Fruit fly (Drosophila melanogaster): ENCODE data around the gene MSBP.

dm6 chrX:15888763-15889162, 1.1 kb downstream of the MSBP start:
- TF ChIP-seq psq (GFP tag; optimal IDR thresholded peaks at IDR 0.05): no peak
- TF ChIP-seq Myc (optimal IDR thresholded peaks at IDR 0.05): no peak
- no peak for TF ChIP-seq dl (GFP tag; optimal IDR thresholded peaks at IDR 0.05; ENCODE audit: insufficient read depth in 1 of 2, partially characterized antibody in 2 of 2)
- TF ChIP-seq tai (GFP tag; optimal IDR thresholded peaks at IDR 0.05): no peak
- TF ChIP-seq woc (GFP tag; optimal IDR thresholded peaks at IDR 0.05): no peak
- TF ChIP-seq sv (GFP tag; optimal IDR thresholded peaks at IDR 0.05): no peak
- no peak for TF ChIP-seq pan (optimal IDR thresholded peaks at IDR 0.05)
- no peak for TF ChIP-seq CrebA (GFP tag; optimal IDR thresholded peaks at IDR 0.05; ENCODE audit: borderline replicate concordance)
- TF ChIP-seq Dif (GFP tag; optimal IDR thresholded peaks at IDR 0.05; ENCODE audit: partially characterized antibody): no peak
